Worm (Caenorhabditis elegans) whole organism, early embryonic: ENCODE data around the gene fipr-2.
"Not testable (repeated sequence)": the region's sequence is repeated elsewhere in the genome, so short reads cannot be mapped to it uniquely, and the experiment has no call there.

Experiments used
- flt-1 ChIP-seq: fragments of 200-800 bp; sonication (Bioruptor generic); IDR thresholded peaks from 2 replicates; pipeline ENCODE4 v1.3.6; 2022; ENCODE audit warnings: missing genetic modification characterization, missing compliant biosample characterization
- hmbx-1 ChIP-seq: sonication (generic microtip); optimal IDR thresholded peaks from 2 replicates; lab custom pipeline; 2016; ENCODE audit warnings: mild to moderate bottlenecking, missing genetic modification characterization, missing compliant biosample characterization
- scrt-1 ChIP-seq: fragments of 200-800 bp; sonication (Bioruptor generic); IDR thresholded peaks from 2 replicates; pipeline ENCODE4 v1.3.6; 2022; ENCODE audit warnings: missing genetic modification characterization, missing compliant biosample characterization

- TF ChIP-seq scrt-1 (GFP tag; lab: Robert Waterston, UW); flt-1 (GFP tag; lab: Robert Waterston, UW); hmbx-1: not testable (repeated sequence)
Observed at ce11 chrV:12374252-12374651, 9.1 kb downstream of the fipr-2 start, which contains the start of gene F23H12.10.
